Fruit fly (Drosophila melanogaster) whole organism, embryonic: ENCODE measurements around the gene BckdhA.

Source experiments
- Bdp1 ChIP-seq: fragments of 200-800 bp; sonication (Bioruptor generic); optimal IDR thresholded peaks from 3 replicates; lab custom pipeline; 2016; ENCODE audit warnings: missing biosample characterization, missing genetic modification characterization
- Blimp-1 ChIP-seq: fragments of 200-800 bp; sonication (Bioruptor generic); optimal IDR thresholded peaks from 3 replicates; lab custom pipeline; 2018; ENCODE audit warnings: missing biosample characterization, missing genetic modification characterization, mild to moderate bottlenecking, moderate library complexity, missing genetic modification reagents
- CG10431 ChIP-seq: fragments of 200-800 bp; sonication (Bioruptor generic); optimal IDR thresholded peaks from 3 replicates; lab custom pipeline; 2018; ENCODE audit warnings: missing biosample characterization, mild to moderate bottlenecking, missing genetic modification characterization
- CG10543 ChIP-seq: fragments of 200-800 bp; sonication (Bioruptor generic); optimal IDR thresholded peaks from 3 replicates; lab custom pipeline; 2017; ENCODE audit warnings: missing biosample characterization, mild to moderate bottlenecking, missing genetic modification characterization, moderate library complexity
- CG10654 ChIP-seq: fragments of 200-800 bp; sonication (Bioruptor generic); optimal IDR thresholded peaks from 2 replicates; lab custom pipeline; 2016; ENCODE audit warnings: missing biosample characterization, missing genetic modification characterization
- CG10979 ChIP-seq: fragments of 200-800 bp; sonication (Bioruptor generic); optimal IDR thresholded peaks from 2 replicates; lab custom pipeline; 2018; ENCODE audit warnings: missing biosample characterization, mild to moderate bottlenecking, missing genetic modification characterization, moderate library complexity
- CG11093 ChIP-seq: fragments of 200-800 bp; sonication (Bioruptor generic); IDR thresholded peaks from 3 replicates; pipeline ENCODE4 v1.3.6; 2022; ENCODE audit warnings: missing biosample characterization, missing genetic modification characterization
- CG11723 ChIP-seq: fragments of 200-800 bp; sonication (Bioruptor generic); optimal IDR thresholded peaks from 2 replicates; lab custom pipeline; 2017; ENCODE audit warnings: missing biosample characterization, mild to moderate bottlenecking, missing genetic modification characterization
- CG12155 ChIP-seq: fragments of 200-800 bp; sonication (Bioruptor generic); optimal IDR thresholded peaks from 3 replicates; lab custom pipeline; 2016; ENCODE audit warnings: missing biosample characterization, missing genetic modification characterization
- CG12299 ChIP-seq: fragments of 200-800 bp; sonication (Bioruptor generic); optimal IDR thresholded peaks from 2 replicates; lab custom pipeline; 2018; ENCODE audit warnings: missing biosample characterization, mild to moderate bottlenecking, missing genetic modification characterization
- CG12391 ChIP-seq: fragments of 200-800 bp; sonication (Bioruptor generic); optimal IDR thresholded peaks from 3 replicates; lab custom pipeline; 2018; ENCODE audit warnings: missing biosample characterization, mild to moderate bottlenecking, missing genetic modification characterization, moderate library complexity
- CG12659 ChIP-seq: fragments of 200-800 bp; sonication (Bioruptor generic); optimal IDR thresholded peaks from 3 replicates; lab custom pipeline; 2017; ENCODE audit warnings: mild to moderate bottlenecking, missing biosample characterization, missing genetic modification reagents, missing genetic modification characterization
- CG13775 ChIP-seq: fragments of 200-800 bp; sonication (Bioruptor generic); optimal IDR thresholded peaks from 3 replicates; lab custom pipeline; 2017; ENCODE audit warnings: missing biosample characterization, mild to moderate bottlenecking, missing genetic modification characterization
- CG15514 ChIP-seq: fragments of 200-800 bp; sonication (Bioruptor generic); optimal IDR thresholded peaks from 3 replicates; lab custom pipeline; 2017; ENCODE audit warnings: missing biosample characterization, missing genetic modification characterization, mild to moderate bottlenecking, moderate library complexity, missing genetic modification reagents
- CG1647 ChIP-seq: fragments of 200-800 bp; sonication (Bioruptor generic); optimal IDR thresholded peaks from 3 replicates; lab custom pipeline; 2016; ENCODE audit warnings: missing biosample characterization, missing genetic modification characterization
- CG17361 ChIP-seq: fragments of 200-800 bp; sonication (Bioruptor generic); IDR thresholded peaks from 3 replicates; pipeline ENCODE4 v1.3.6; 2022; ENCODE audit warnings: missing biosample characterization, missing genetic modification characterization
- CG18619 ChIP-seq: fragments of 200-800 bp; sonication (Bioruptor generic); optimal IDR thresholded peaks from 3 replicates; lab custom pipeline; 2017; ENCODE audit warnings: missing biosample characterization, mild to moderate bottlenecking, missing genetic modification characterization
- CG2116 ChIP-seq: fragments of 200-800 bp; sonication (Bioruptor generic); optimal IDR thresholded peaks from 3 replicates; lab custom pipeline; 2018; ENCODE audit warnings: missing biosample characterization, mild to moderate bottlenecking, missing genetic modification characterization
- CG34376 ChIP-seq: fragments of 200-800 bp; sonication (Bioruptor generic); optimal IDR thresholded peaks from 2 replicates; lab custom pipeline; 2018; ENCODE audit warnings: missing biosample characterization, mild to moderate bottlenecking, missing genetic modification characterization
- CG4404 ChIP-seq: fragments of 200-800 bp; sonication (Bioruptor generic); IDR thresholded peaks from 2 replicates; pipeline ENCODE4 v1.3.6; 2022; ENCODE audit warnings: missing biosample characterization, missing genetic modification characterization
- CG7963 ChIP-seq: fragments of 200-800 bp; sonication (Bioruptor generic); IDR thresholded peaks from 3 replicates; pipeline ENCODE4 v1.3.6; 2022; ENCODE audit warnings: missing biosample characterization, missing genetic modification characterization; ENCODE audit not compliant: partially characterized antibody
- CG8281 ChIP-seq: fragments of 200-800 bp; sonication (Bioruptor generic); optimal IDR thresholded peaks from 2 replicates; lab custom pipeline; 2018; ENCODE audit warnings: missing biosample characterization, mild to moderate bottlenecking, missing genetic modification characterization, moderate library complexity
- CG8290 ChIP-seq, 3 experiments: fragments of 200-800 bp; sonication (Bioruptor generic); optimal IDR thresholded peaks; 2 replicates each; lab custom pipeline; 2016 to 2019; ENCODE audit warnings: missing biosample characterization in 3 of 3, missing genetic modification characterization in 3 of 3, mild to moderate bottlenecking in 2 of 3, moderate library complexity in 1 of 3
- CG9817 ChIP-seq: fragments of 200-800 bp; sonication (Bioruptor generic); optimal IDR thresholded peaks from 2 replicates; lab custom pipeline; 2018; ENCODE audit warnings: missing biosample characterization, mild to moderate bottlenecking, missing genetic modification characterization, moderate library complexity
- Camta ChIP-seq: fragments of 200-800 bp; sonication (Bioruptor generic); optimal IDR thresholded peaks from 2 replicates; lab custom pipeline; 2016; ENCODE audit warnings: missing biosample characterization, missing genetic modification characterization
- Dad ChIP-seq: fragments of 200-800 bp; sonication (Bioruptor generic); optimal IDR thresholded peaks from 3 replicates; lab custom pipeline; 2016; ENCODE audit warnings: missing biosample characterization, missing genetic modification characterization
- Gug ChIP-seq: fragments of 200-800 bp; sonication (Bioruptor generic); IDR thresholded peaks from 4 replicates; pipeline ENCODE4 v1.3.6; 2022; ENCODE audit warnings: missing biosample characterization, missing genetic modification characterization
- Meics ChIP-seq: fragments of 200-800 bp; sonication (Bioruptor generic); optimal IDR thresholded peaks from 2 replicates; lab custom pipeline; 2017; ENCODE audit warnings: missing biosample characterization, mild to moderate bottlenecking, missing genetic modification characterization
- Ptx1 ChIP-seq: fragments of 200-800 bp; sonication (Bioruptor generic); IDR thresholded peaks from 2 replicates; pipeline ENCODE4 v1.3.6; 2022; ENCODE audit warnings: missing biosample characterization, missing genetic modification characterization
- Sox102F ChIP-seq: fragments of 200-800 bp; sonication (Bioruptor generic); optimal IDR thresholded peaks from 2 replicates; lab custom pipeline; 2018; ENCODE audit warnings: missing biosample characterization, mild to moderate bottlenecking, missing genetic modification characterization, moderate library complexity
- Trl ChIP-seq, 3 experiments: fragments of >200 bp in 2 of 3; fragments of 200-800 bp in 1 of 3; sonication (Bioruptor generic) in 1 of 3; optimal IDR thresholded peaks; 2 replicates in 1 of 3; 3 replicates in 2 of 3; lab custom pipeline; 2016 to 2017; ENCODE audit warnings: missing biosample characterization in 1 of 3, missing genetic modification characterization in 1 of 3
- Xbp1 ChIP-seq: fragments of 200-800 bp; sonication (Bioruptor generic); optimal IDR thresholded peaks from 3 replicates; lab custom pipeline; 2016; ENCODE audit warnings: missing biosample characterization, mild to moderate bottlenecking, missing genetic modification characterization
- az2 ChIP-seq: fragments of 200-800 bp; sonication (Bioruptor generic); optimal IDR thresholded peaks from 3 replicates; lab custom pipeline; 2016; ENCODE audit warnings: missing biosample characterization, missing genetic modification characterization
- dmrt11E ChIP-seq: fragments of 200-800 bp; sonication (Bioruptor generic); optimal IDR thresholded peaks from 3 replicates; lab custom pipeline; 2018; ENCODE audit warnings: missing biosample characterization, mild to moderate bottlenecking, missing genetic modification characterization, moderate library complexity
- ewg ChIP-seq: fragments of 200-800 bp; sonication (Bioruptor generic); optimal IDR thresholded peaks from 3 replicates; lab custom pipeline; 2017; ENCODE audit warnings: mild to moderate bottlenecking, missing biosample characterization, missing genetic modification reagents, missing genetic modification characterization
- fu2 ChIP-seq: fragments of 200-800 bp; sonication (Bioruptor generic); optimal IDR thresholded peaks from 2 replicates; lab custom pipeline; 2016; ENCODE audit warnings: missing biosample characterization, missing genetic modification characterization
- gce ChIP-seq: fragments of 200-800 bp; sonication (Bioruptor generic); IDR thresholded peaks from 3 replicates; pipeline ENCODE4 v1.3.6; 2022; ENCODE audit warnings: missing biosample characterization, missing genetic modification characterization
- grn ChIP-seq: fragments of 200-800 bp; sonication (Bioruptor generic); optimal IDR thresholded peaks from 3 replicates; lab custom pipeline; 2017; ENCODE audit warnings: missing biosample characterization, missing genetic modification characterization
- jumu ChIP-seq: fragments of 200-800 bp; sonication (Bioruptor generic); optimal IDR thresholded peaks from 3 replicates; lab custom pipeline; 2016; ENCODE audit warnings: missing biosample characterization, missing genetic modification characterization
- knrl ChIP-seq: fragments of 200-800 bp; sonication (Bioruptor generic); IDR thresholded peaks from 3 replicates; pipeline ENCODE4 v1.3.6; 2022; ENCODE audit warnings: missing biosample characterization, missing genetic modification characterization; ENCODE audit not compliant: partially characterized antibody
- maf-S ChIP-seq: fragments of 200-800 bp; sonication (Bioruptor generic); optimal IDR thresholded peaks from 2 replicates; lab custom pipeline; 2016; ENCODE audit warnings: missing biosample characterization, missing genetic modification characterization
- nerfin-1 ChIP-seq: fragments of 200-800 bp; sonication (Bioruptor generic); optimal IDR thresholded peaks from 3 replicates; lab custom pipeline; 2019; ENCODE audit warnings: missing biosample characterization, mild to moderate bottlenecking, missing genetic modification characterization, moderate library complexity
- nom ChIP-seq: fragments of 200-800 bp; sonication (Bioruptor generic); optimal IDR thresholded peaks from 2 replicates; lab custom pipeline; 2017; ENCODE audit warnings: missing biosample characterization, missing genetic modification characterization, mild to moderate bottlenecking, moderate library complexity, missing genetic modification reagents
- onecut ChIP-seq: fragments of 200-800 bp; sonication (Bioruptor generic); IDR thresholded peaks from 2 replicates; pipeline ENCODE4 v1.3.6; 2022; ENCODE audit warnings: missing biosample characterization, missing genetic modification characterization
- row ChIP-seq: fragments of 200-800 bp; sonication (Bioruptor generic); IDR thresholded peaks from 3 replicates; pipeline ENCODE4 v1.3.6; 2022; ENCODE audit warnings: missing biosample characterization, missing genetic modification characterization
- schlank ChIP-seq: fragments of 200-800 bp; sonication (Bioruptor generic); optimal IDR thresholded peaks from 2 replicates; lab custom pipeline; 2018; ENCODE audit warnings: missing biosample characterization, mild to moderate bottlenecking, missing genetic modification characterization
- slbo ChIP-seq: fragments of 200-800 bp; sonication (Bioruptor generic); IDR thresholded peaks from 2 replicates; pipeline ENCODE4 v1.3.6; 2022; ENCODE audit warnings: missing biosample characterization, missing genetic modification characterization
- zen ChIP-seq: fragments of 200-800 bp; sonication (Bioruptor generic); optimal IDR thresholded peaks from 3 replicates; lab custom pipeline; 2018; ENCODE audit warnings: missing biosample characterization, mild to moderate bottlenecking, missing genetic modification characterization, moderate library complexity

BckdhA gene

dm6 chr3R:9555334-9555974 lies at the start of gene BckdhA, which contains the start of gene CG9386 (continued):
- peak; percentile 46 for TF ChIP-seq CG34376 (GFP tag; lab: Kevin White, UChicago)
- peak; percentile 23 for TF ChIP-seq Bdp1
- peak; percentile 55 for TF ChIP-seq CG13775
- TF ChIP-seq CG11093 (GFP tag; lab: Robert Waterston, UW) = no peak
- TF ChIP-seq grn (GFP tag; lab: Kevin White, UChicago) = peak; percentile 57
- TF ChIP-seq Blimp-1 (GFP tag; lab: Kevin White, UChicago) = peak; percentile 65
- TF ChIP-seq Xbp1 = peak; percentile 69
- no peak for TF ChIP-seq CG4404
- TF ChIP-seq CG10979 (tag; lab: Kevin White, UChicago) = peak; percentile 76
- TF ChIP-seq dmrt11E = peak; percentile 0
- no peak for TF ChIP-seq Trl (optimal IDR thresholded peaks at IDR 0.05; lab: Kevin White, UChicago)
- peak; percentile 52 for TF ChIP-seq Trl (GFP tag; optimal IDR thresholded peaks at IDR 0.05; lab: Kevin White, UChicago)
- TF ChIP-seq knrl = peak; percentile 69
- TF ChIP-seq CG11723 (GFP tag; lab: Kevin White, UChicago) = peak; percentile 33
- TF ChIP-seq CG10431 (GFP tag; lab: Kevin White, UChicago) = no peak
- TF ChIP-seq CG9817 (tag; lab: Kevin White, UChicago) = peak; percentile 63
- peak; percentile 47; the same call in 1 of the 2 replicates for TF ChIP-seq Ptx1 (GFP tag; lab: Robert Waterston, UW)
- TF ChIP-seq schlank = no peak
- TF ChIP-seq fu2 (GFP tag; lab: Kevin White, UChicago) = peak; percentile 46
- peak; percentile 61 for TF ChIP-seq CG8290 (GFP tag; optimal IDR thresholded peaks at IDR 0.05; lab: Kevin White, UChicago)
- TF ChIP-seq CG8290 (tag; optimal IDR thresholded peaks at IDR 0.05; lab: Kevin White, UChicago) = peak; percentile 53 to 82
- no peak for TF ChIP-seq CG12299 (tag; lab: Kevin White, UChicago)
- peak; percentile 31; the same call in 1 of the 2 replicates for TF ChIP-seq onecut (GFP tag; lab: Robert Waterston, UW)
- peak; percentile 50 for TF ChIP-seq CG15514 (GFP tag; lab: Kevin White, UChicago)
- TF ChIP-seq CG18619 (GFP tag; lab: Kevin White, UChicago) = peak; percentile 32
- peak; percentile 62 for TF ChIP-seq CG10543 (GFP tag; lab: Kevin White, UChicago)
- TF ChIP-seq maf-S = peak; percentile 46
- peak; percentile 73 for TF ChIP-seq CG12391 (tag; lab: Kevin White, UChicago)
- TF ChIP-seq Sox102F = no peak
- peak; percentile 80 for TF ChIP-seq row (GFP tag; lab: Robert Waterston, UW)
- no peak for TF ChIP-seq nom (GFP tag; lab: Kevin White, UChicago)
- no peak for TF ChIP-seq ewg (GFP tag; lab: Kevin White, UChicago)
- TF ChIP-seq Dad (GFP tag; lab: Kevin White, UChicago) = peak; percentile 20
- TF ChIP-seq CG1647 = peak; percentile 55
- TF ChIP-seq CG7963 (GFP tag; lab: Robert Waterston, UW) = no peak
- no peak for TF ChIP-seq gce
- TF ChIP-seq nerfin-1 (tag; lab: Kevin White, UChicago) = peak; percentile 42
- peak; percentile 45 for TF ChIP-seq CG10654 (GFP tag; lab: Kevin White, UChicago)
- peak; percentile 81 for TF ChIP-seq CG2116
- TF ChIP-seq Camta (GFP tag; lab: Kevin White, UChicago) = no peak
- peak; percentile 71 for TF ChIP-seq slbo (GFP tag; lab: Robert Waterston, UW)
- peak; percentile 61; the same call in 2 of the 4 replicates for TF ChIP-seq Gug (GFP tag; lab: Robert Waterston, UW)
- peak; percentile 67 for TF ChIP-seq Meics (GFP tag; lab: Kevin White, UChicago)
- peak; percentile 74; the same call in 2 of the 3 replicates for TF ChIP-seq CG17361
- peak; percentile 66 for TF ChIP-seq CG12659 (GFP tag; lab: Kevin White, UChicago)
- TF ChIP-seq zen (tag; lab: Kevin White, UChicago) = peak; percentile 5
- TF ChIP-seq jumu (GFP tag; lab: Kevin White, UChicago) = peak; percentile 30
- no peak for TF ChIP-seq CG8281 (tag; lab: Kevin White, UChicago)
- peak; percentile 50 for TF ChIP-seq CG12155 (GFP tag; lab: Kevin White, UChicago)
- peak; percentile 37 for TF ChIP-seq az2 (GFP tag; lab: Kevin White, UChicago)
